Worm (Caenorhabditis elegans) whole organism, L2 larva: ENCODE data around the gene C05E4.15.

Experiments
- ceh-16 ChIP-seq: fragments of 150-350 bp; optimal IDR thresholded peaks from 2 replicates; lab custom pipeline; 2014; ENCODE audit warnings: missing biosample characterization, missing genetic modification characterization
- dmd-4 ChIP-seq: sonication (generic microtip); optimal IDR thresholded peaks from 2 replicates; lab custom pipeline; 2017; ENCODE audit warnings: missing biosample characterization, missing genetic modification characterization
- lin-39 ChIP-seq: fragments of 150-350 bp; optimal IDR thresholded peaks from 2 replicates; lab custom pipeline; 2014; ENCODE audit warnings: missing biosample characterization, missing genetic modification reagents, missing genetic modification characterization
- mdl-1 ChIP-seq, 2 experiments: fragments of 150-350 bp in 1 of 2; sonication (generic microtip) in 1 of 2; optimal IDR thresholded peaks; 2 replicates each; lab custom pipeline; 2017; ENCODE audit warnings: missing biosample characterization in 2 of 2, missing genetic modification characterization in 2 of 2
- snpc-4 ChIP-seq: fragments of 150-350 bp; optimal IDR thresholded peaks from 2 replicates; lab custom pipeline; 2014; ENCODE audit warnings: missing biosample characterization, missing genetic modification characterization
- unc-62 ChIP-seq: fragments of 150-350 bp; optimal IDR thresholded peaks from 2 replicates; lab custom pipeline; 2014; ENCODE audit warnings: missing biosample characterization, missing genetic modification reagents, missing genetic modification characterization

DNA sequence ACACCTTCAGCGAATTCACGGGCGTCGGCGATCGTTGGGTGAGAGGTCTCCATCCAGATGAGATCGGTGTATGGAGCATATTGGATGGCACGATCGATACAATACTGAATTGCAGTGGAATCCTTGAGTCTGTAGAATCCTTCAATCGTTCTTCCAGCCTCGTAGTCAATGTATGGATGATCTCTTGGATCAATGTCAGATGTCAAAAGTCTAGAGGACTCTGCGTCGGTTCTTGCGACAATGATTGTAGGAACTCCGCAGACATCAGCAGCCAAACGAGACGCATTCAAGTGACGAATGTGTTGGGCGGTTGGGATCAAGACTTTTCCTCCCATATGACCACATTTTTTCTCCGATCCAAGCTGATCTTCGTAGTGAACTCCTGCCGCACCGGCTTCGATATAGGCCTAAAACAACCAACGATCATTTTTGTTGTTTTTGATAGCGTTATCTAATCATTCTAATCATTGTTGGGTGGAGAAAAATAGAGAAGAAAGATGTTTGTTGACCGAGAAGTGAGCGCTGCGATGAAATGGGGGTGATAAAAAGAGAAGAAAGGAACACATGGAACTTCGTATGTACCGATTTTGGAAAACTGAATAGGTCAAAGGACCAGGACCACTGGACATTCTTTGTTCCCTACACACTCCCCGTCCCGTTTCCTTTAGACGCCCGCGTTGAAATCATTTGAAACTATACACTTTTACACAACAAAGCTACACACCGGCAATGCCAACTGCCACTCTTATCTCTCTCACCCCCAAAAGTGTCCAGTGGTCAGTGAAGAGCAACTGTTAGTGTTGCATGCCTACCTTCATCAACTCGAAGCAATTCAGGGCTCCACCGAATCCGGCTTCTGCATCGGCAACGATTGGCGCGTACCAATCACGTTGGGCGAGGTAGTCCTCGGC lies 34.3 kb downstream of the C05E4.15 start:
- TF ChIP-seq lin-39 (tag; lab: Kevin White, UChicago): no peak
- TF ChIP-seq unc-62: no peak
- TF ChIP-seq dmd-4: no peak
- TF ChIP-seq snpc-4 (tag; lab: Kevin White, UChicago): no peak
- no peak for TF ChIP-seq ceh-16 (tag; lab: Kevin White, UChicago)
- TF ChIP-seq mdl-1 (tag; optimal IDR thresholded peaks at IDR 0.05; lab: Kevin White, UChicago): no peak
